Worm (Caenorhabditis elegans): ENCODE data around the gene hrpl-1.

The hrpl-1 gene

DNA sequence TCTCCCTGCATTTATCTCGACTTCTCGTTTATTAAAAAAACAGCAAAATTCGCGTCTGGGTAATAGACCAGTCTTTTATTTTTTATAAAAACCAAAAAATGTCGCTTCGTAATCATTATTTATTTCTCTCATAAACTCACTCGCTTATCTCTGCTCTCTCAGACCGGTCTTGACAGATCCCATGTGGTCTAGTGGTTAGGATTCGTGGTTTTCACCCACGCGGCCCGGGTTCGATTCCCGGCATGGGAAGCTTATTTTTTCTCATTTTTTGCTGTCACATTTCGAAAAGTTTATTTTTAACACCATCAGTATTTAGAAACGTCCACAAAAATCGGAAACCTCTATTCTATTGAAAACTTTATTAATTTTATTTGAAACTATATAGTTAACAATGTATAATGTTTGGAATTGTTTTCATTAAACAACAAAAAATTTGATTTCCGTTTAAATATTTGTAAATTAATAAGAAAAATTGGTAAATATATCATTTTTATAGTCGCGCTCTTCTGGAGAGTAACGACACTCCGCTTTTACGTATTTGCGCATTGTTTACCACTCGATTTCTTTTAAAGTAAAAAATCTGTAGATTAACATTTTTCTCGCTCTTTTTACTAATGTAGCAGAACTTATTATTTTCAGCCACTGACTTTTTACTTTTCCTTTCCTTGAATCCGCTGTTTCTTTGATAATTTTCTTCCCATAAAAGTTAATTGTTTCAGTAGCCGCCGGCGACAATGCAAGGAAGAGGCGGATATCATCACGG lies at the start of gene hrpl-1:
Gene hrpl-1, plus strand, starts transcription at position 713 of the 763 bp plus-strand sequence.
- TF ChIP-seq nhr-90 (tag; optimal IDR thresholded peaks at IDR 0.05; ENCODE audit: poor library complexity): peak; percentile 54
- TF ChIP-seq swsn-7 (tag; optimal IDR thresholded peaks at IDR 0.05): peak; percentile 31
- peak; percentile 26 for TF ChIP-seq nhr-85 (tag)
- peak in 2 of 3 experiments; percentile 30 to 54 for TF ChIP-seq dpl-1 (GFP tag; optimal IDR thresholded peaks at IDR 0.05)
- TF ChIP-seq isw-1 (GFP tag; IDR thresholded peaks at IDR 0.05): no peak
- TF ChIP-seq snu-23 (GFP tag; optimal IDR thresholded peaks at IDR 0.05): peak; percentile 52
- no peak for TF ChIP-seq snpc-4 (tag; optimal IDR thresholded peaks at IDR 0.05)
- peak; percentile 28 for TF ChIP-seq xbp-1 (tag; optimal IDR thresholded peaks at IDR 0.05)
- TF ChIP-seq dsc-1 (tag; optimal IDR thresholded peaks at IDR 0.05): peak; percentile 48
- no peak for TF ChIP-seq ceh-82 (tag; optimal IDR thresholded peaks at IDR 0.05)
- TF ChIP-seq mep-1 (tag; optimal IDR thresholded peaks at IDR 0.05): no peak
- TF ChIP-seq efl-1 (optimal IDR thresholded peaks at IDR 0.05): peak in 1 of 2 experiments; percentile 39
- peak; percentile 56 to 67 for TF ChIP-seq efl-1 (GFP tag; optimal IDR thresholded peaks at IDR 0.05 in 1 of 2)
- TF ChIP-seq nhr-19 (GFP tag; conservative IDR thresholded peaks at IDR 0.05): peak; percentile 30; the same call in 1 of the 2 replicates
- peak; percentile 27 for TF ChIP-seq irx-1 (tag; optimal IDR thresholded peaks at IDR 0.05)
- peak; percentile 58 for TF ChIP-seq nhr-71 (tag; optimal IDR thresholded peaks at IDR 0.05)
- TF ChIP-seq blmp-1 (tag; optimal IDR thresholded peaks at IDR 0.05): peak; percentile 42
- TF ChIP-seq lsy-2 (tag; optimal IDR thresholded peaks at IDR 0.05): peak in 1 of 2 experiments; percentile 47
- TF ChIP-seq nhr-20 (tag; optimal IDR thresholded peaks at IDR 0.05): peak; percentile 34
- no peak for TF ChIP-seq ztf-11 (tag; optimal IDR thresholded peaks at IDR 0.05)
- TF ChIP-seq mdl-1 (tag; optimal IDR thresholded peaks at IDR 0.05): peak in 1 of 2 experiments; percentile 26
- TF ChIP-seq sox-4 (tag; optimal IDR thresholded peaks at IDR 0.05): peak; percentile 35
- TF ChIP-seq nhr-47 (tag; optimal IDR thresholded peaks at IDR 0.05): peak; percentile 48
- peak; percentile 47 for TF ChIP-seq rnt-1 (tag; optimal IDR thresholded peaks at IDR 0.05)
- peak in 1 of 2 experiments; percentile 74 for TF ChIP-seq lin-35 (GFP tag; optimal IDR thresholded peaks at IDR 0.05)

- TF ChIP-seq zag-1 (tag; optimal IDR thresholded peaks at IDR 0.05): no peak
- peak; percentile 82 for TF ChIP-seq vab-15 (tag; optimal IDR thresholded peaks at IDR 0.05)
- TF ChIP-seq blmp-1 (tag; optimal IDR thresholded peaks at IDR 0.05): peak; percentile 86
- peak; percentile 59 for TF ChIP-seq snu-23 (GFP tag; optimal IDR thresholded peaks at IDR 0.05)
- TF ChIP-seq lin-14 (GFP tag; optimal IDR thresholded peaks at IDR 0.05): peak; percentile 74
- TF ChIP-seq mep-1 (tag; optimal IDR thresholded peaks at IDR 0.05): peak; percentile 3
- TF ChIP-seq fkh-4 (tag; optimal IDR thresholded peaks at IDR 0.05; ENCODE audit: borderline replicate concordance): no peak
- peak; percentile 13 for TF ChIP-seq nhr-90 (tag; optimal IDR thresholded peaks at IDR 0.05; ENCODE audit: poor library complexity)
- peak; percentile 6 for TF ChIP-seq nhr-47 (tag; optimal IDR thresholded peaks at IDR 0.05)
- peak; percentile 24 for TF ChIP-seq lir-3 (tag; optimal IDR thresholded peaks at IDR 0.05; ENCODE audit: poor library complexity)
- TF ChIP-seq elt-3 (tag; optimal IDR thresholded peaks at IDR 0.05): peak in 3 of 6 experiments; percentile 7 to 93 (median 81)
- no peak for TF ChIP-seq elt-2 (tag; optimal IDR thresholded peaks at IDR 0.05)
- TF ChIP-seq grh-1 (GFP tag; IDR thresholded peaks at IDR 0.05): peak; percentile 42; the same call in 1 of the 2 replicates
- TF ChIP-seq egl-27 (tag; optimal IDR thresholded peaks at IDR 0.05): peak; percentile 48 to 71
- no peak for TF ChIP-seq pag-3 (tag; optimal IDR thresholded peaks at IDR 0.05; ENCODE audit: borderline replicate concordance, insufficient read depth)
- peak; percentile 94 for TF ChIP-seq nhr-85 (tag)
- no peak for TF ChIP-seq efl-3 (GFP tag; optimal IDR thresholded peaks at IDR 0.05)
- TF ChIP-seq nhr-20 (tag; optimal IDR thresholded peaks at IDR 0.05): peak; percentile 79
- peak in 1 of 3 experiments; percentile 37 for TF ChIP-seq dpl-1 (GFP tag; optimal IDR thresholded peaks at IDR 0.05)
- no peak for TF ChIP-seq swsn-7 (tag; optimal IDR thresholded peaks at IDR 0.05)
- peak; percentile 15 for TF ChIP-seq rnt-1 (tag; optimal IDR thresholded peaks at IDR 0.05)
- TF ChIP-seq mdl-1 (tag; optimal IDR thresholded peaks at IDR 0.05): peak in 1 of 2 experiments; percentile 81
- TF ChIP-seq hlh-4 (tag; optimal IDR thresholded peaks at IDR 0.05): no peak
- TF ChIP-seq nhr-71 (tag; optimal IDR thresholded peaks at IDR 0.05): peak; percentile 84
- peak; percentile 34 for TF ChIP-seq C16A3.4 (tag; optimal IDR thresholded peaks at IDR 0.05)
- no peak for TF ChIP-seq mab-9 (GFP tag; IDR thresholded peaks at IDR 0.05)
- TF ChIP-seq lsy-2 (tag; optimal IDR thresholded peaks at IDR 0.05): peak in 1 of 2 experiments; percentile 31
- TF ChIP-seq C34B4.2 (tag; optimal IDR thresholded peaks at IDR 0.05): no peak
- TF ChIP-seq efl-1 (optimal IDR thresholded peaks at IDR 0.05): no peak
- TF ChIP-seq efl-1 (GFP tag; optimal IDR thresholded peaks at IDR 0.05 in 1 of 2): peak in 1 of 2 experiments; percentile 92
- peak; percentile 60 for TF ChIP-seq ztf-4 (tag; optimal IDR thresholded peaks at IDR 0.05)
- TF ChIP-seq tbx-2 (tag; optimal IDR thresholded peaks at IDR 0.05): peak; percentile 63
- no peak for TF ChIP-seq F16B12.6 (tag; optimal IDR thresholded peaks at IDR 0.05)
- no peak for TF ChIP-seq lin-39 (tag; optimal IDR thresholded peaks at IDR 0.05)
- TF ChIP-seq nhr-19 (GFP tag; conservative IDR thresholded peaks at IDR 0.05): peak; percentile 63
- peak in 1 of 2 experiments; percentile 73 for TF ChIP-seq lin-35 (GFP tag; optimal IDR thresholded peaks at IDR 0.05)
- peak; percentile 78 for TF ChIP-seq unc-130 (tag; optimal IDR thresholded peaks at IDR 0.05)
Observed at ce11 chrII:6849308-6849707, 49.2 kb upstream of the hrpl-1 start.

Measured in whole organism, L1 larva.